Worm (Caenorhabditis elegans) whole organism, L1 larva: ENCODE results near the gene aqp-4.

ENCODE experiments used
- Y116A8C.19 ChIP-seq: sonication (generic microtip); optimal IDR thresholded peaks from 2 replicates; lab custom pipeline; 2016; ENCODE audit warnings: missing compliant biosample characterization, missing genetic modification characterization, borderline replicate concordance
- ama-1 ChIP-seq: fragments of 150-350 bp; optimal IDR thresholded peaks from 2 replicates; lab custom pipeline; 2014
- blmp-1 ChIP-seq: fragments of 150-350 bp; optimal IDR thresholded peaks from 2 replicates; lab custom pipeline; 2014; ENCODE audit warnings: missing biosample characterization, missing genetic modification characterization
- efl-1 ChIP-seq, 4 experiments: fragments of 150-350 bp; optimal IDR thresholded peaks in 3 of 4; peaks in 1 of 4; 1 replicate in 1 of 4; 2 replicates in 3 of 4; lab custom pipeline; 2014; ENCODE audit warnings: missing biosample characterization in 2 of 4, missing genetic modification characterization in 2 of 4, missing genetic modification reagents in 2 of 4
- elt-3 ChIP-seq, 6 experiments: fragments of 150-350 bp in 1 of 6; sonication (generic microtip); optimal IDR thresholded peaks; 2 replicates each; lab custom pipeline; 2017 to 2018; ENCODE audit warnings: missing biosample characterization in 6 of 6, missing genetic modification characterization in 6 of 6, inconsistent platforms in 1 of 6
- nhr-28 ChIP-seq: fragments of 150-350 bp; optimal IDR thresholded peaks from 2 replicates; lab custom pipeline; 2014; ENCODE audit warnings: missing biosample characterization, missing genetic modification characterization
- nhr-77 ChIP-seq: fragments of 150-350 bp; optimal IDR thresholded peaks from 2 replicates; lab custom pipeline; 2014; ENCODE audit warnings: missing biosample characterization, missing genetic modification characterization
- nhr-90 ChIP-seq: sonication (generic microtip); optimal IDR thresholded peaks from 2 replicates; lab custom pipeline; 2016; ENCODE audit warnings: mild to moderate bottlenecking, missing genetic modification characterization, missing compliant biosample characterization; ENCODE audit not compliant: poor library complexity
- unc-98 ChIP-seq: fragments of 200-800 bp; sonication (Bioruptor generic); IDR thresholded peaks from 2 replicates; pipeline ENCODE4 v1.3.6; 2022; ENCODE audit warnings: missing genetic modification characterization, missing compliant biosample characterization

- TF ChIP-seq efl-1 (optimal IDR thresholded peaks at IDR 0.05; lab: Kevin White, UChicago) (no peak), efl-1 (GFP tag; optimal IDR thresholded peaks at IDR 0.05 in 1 of 2; lab: Kevin White, UChicago) (no peak), elt-3 (tag; optimal IDR thresholded peaks at IDR 0.05; lab: Kevin White, UChicago) (no peak), nhr-90 (tag; lab: Kevin White, UChicago) (no peak), Y116A8C.19 (tag; lab: Kevin White, UChicago) (no peak), nhr-77 (no peak), unc-98 (GFP tag; lab: Robert Waterston, UW) (no peak), nhr-28 (no peak), ama-1 (lab: Kevin White, UChicago) (no peak), blmp-1 (tag; lab: Kevin White, UChicago) (no peak)
These were observed 40.3 kb downstream of the aqp-4 start, which contains the start of gene smg-4 for ce11 chrV:9777645-9778044.
